Fruit fly (Drosophila melanogaster): Measurements from ENCODE around the gene CG10853.

The CG10853 gene

dm6 chr3L:3923631-3924274 lies 23.9 kb upstream of the CG10853 start:
- TF ChIP-seq GATAe (GFP tag; conservative IDR thresholded peaks at IDR 0.05) (peak; percentile 57; the same call in 1 of the 2 replicates), CG34376 (GFP tag; optimal IDR thresholded peaks at IDR 0.05) (peak; percentile 47), cwo (GFP tag; optimal IDR thresholded peaks at IDR 0.05) (peak; percentile 12), Sox102F (GFP tag; optimal IDR thresholded peaks at IDR 0.05) (no peak), mirr (GFP tag; optimal IDR thresholded peaks at IDR 0.05) (peak; percentile 73), grn (GFP tag; optimal IDR thresholded peaks at IDR 0.05) (peak; percentile 49), vvl (GFP tag; IDR thresholded peaks at IDR 0.05) (no peak), CG16815 (GFP tag; optimal IDR thresholded peaks at IDR 0.05) (no peak), exex (tag; optimal IDR thresholded peaks at IDR 0.05) (peak; percentile 91), CG8089 (GFP tag; optimal IDR thresholded peaks at IDR 0.05) (no peak)

dm6 chr3L:3925487-3925886 lies 22.2 kb upstream of the CG10853 start:
- TF ChIP-seq sd (tag; optimal IDR thresholded peaks at IDR 0.05), result peak; percentile 65
- TF ChIP-seq lab (GFP tag; optimal IDR thresholded peaks at IDR 0.05), result peak; percentile 41
- TF ChIP-seq CG15073 (GFP tag; optimal IDR thresholded peaks at IDR 0.05), result no peak
- peak; percentile 71 for TF ChIP-seq cwo (GFP tag; optimal IDR thresholded peaks at IDR 0.05)
- TF ChIP-seq CG18599 (GFP tag; optimal IDR thresholded peaks at IDR 0.05), result peak; percentile 17
- peak; percentile 36; the same call in 1 of the 2 replicates for TF ChIP-seq Rfx (GFP tag; IDR thresholded peaks at IDR 0.05)
- TF ChIP-seq Hmr (GFP tag; optimal IDR thresholded peaks at IDR 0.05), result peak; percentile 54
- TF ChIP-seq Adf1 (GFP tag; IDR thresholded peaks at IDR 0.05), result peak; percentile 42; the same call in 1 of the 2 replicates
- TF ChIP-seq sob (GFP tag; IDR thresholded peaks at IDR 0.05), result 0 out of 2 replicates have a peak, but pooled peaks have one; percentile 9
- no peak for TF ChIP-seq CG8290 (GFP tag; optimal IDR thresholded peaks at IDR 0.05)
- TF ChIP-seq CG8290 (tag; optimal IDR thresholded peaks at IDR 0.05), result peak in 1 of 2 experiments; percentile 45
- no peak for TF ChIP-seq Max (GFP tag; optimal IDR thresholded peaks at IDR 0.05)
- no peak for TF ChIP-seq Ada2b (GFP tag; IDR thresholded peaks at IDR 0.05)
- peak; percentile 83 for TF ChIP-seq sug (tag; optimal IDR thresholded peaks at IDR 0.05)
- TF ChIP-seq mld (GFP tag; IDR thresholded peaks at IDR 0.05; ENCODE audit: partially characterized antibody), result no peak
- TF ChIP-seq HmgZ (tag; optimal IDR thresholded peaks at IDR 0.05), result peak; percentile 37
- peak; percentile 29 for TF ChIP-seq abd-A (tag; optimal IDR thresholded peaks at IDR 0.05)
- peak; percentile 21 for TF ChIP-seq grn (GFP tag; optimal IDR thresholded peaks at IDR 0.05)
- peak; percentile 77 for TF ChIP-seq CG13894 (tag; optimal IDR thresholded peaks at IDR 0.05)
- TF ChIP-seq GATAe (GFP tag; conservative IDR thresholded peaks at IDR 0.05), result 0 out of 2 replicates have a peak, but pooled peaks have one; percentile 22
- no peak for TF ChIP-seq Aef1 (GFP tag; IDR thresholded peaks at IDR 0.05)
- peak; percentile 8 for TF ChIP-seq Fer1 (GFP tag; optimal IDR thresholded peaks at IDR 0.05)
- no peak for TF ChIP-seq CG31365 (tag; optimal IDR thresholded peaks at IDR 0.05)
- TF ChIP-seq Deaf1 (tag; optimal IDR thresholded peaks at IDR 0.05), result peak; percentile 97
- TF ChIP-seq schlank (tag; optimal IDR thresholded peaks at IDR 0.05), result peak; percentile 17
- no peak for TF ChIP-seq Pdp1 (GFP tag; optimal IDR thresholded peaks at IDR 0.05)
- TF ChIP-seq Med (GFP tag), result peak; percentile 69
- peak; percentile 2 for TF ChIP-seq mirr (GFP tag; optimal IDR thresholded peaks at IDR 0.05)
- peak; percentile 76 for TF ChIP-seq exex (tag; optimal IDR thresholded peaks at IDR 0.05)
- no peak for TF ChIP-seq CG11504 (tag; optimal IDR thresholded peaks at IDR 0.05)
- TF ChIP-seq CG34376 (GFP tag; optimal IDR thresholded peaks at IDR 0.05), result peak; percentile 60
- peak; percentile 42; the same call in 1 of the 2 replicates for TF ChIP-seq Atf6 (GFP tag; IDR thresholded peaks at IDR 0.05)
